Fruit fly (Drosophila melanogaster) whole organism, embryonic: ENCODE data around the gene Sws1.
A peak's percentile ranks its signal among the peaks of the same experiment; 100 is the strongest.

ENCODE experiments used
- ATbp ChIP-seq: fragments of 200-800 bp; sonication (Bioruptor generic); optimal IDR thresholded peaks from 2 replicates; lab custom pipeline; 2017; ENCODE audit warnings: missing biosample characterization, mild to moderate bottlenecking, missing genetic modification characterization, missing genetic modification reagents
- Antp ChIP-seq: fragments of 200-800 bp; sonication (Bioruptor generic); optimal IDR thresholded peaks from 3 replicates; lab custom pipeline; 2016; ENCODE audit warnings: missing biosample characterization, missing genetic modification characterization
- Atf-2 ChIP-seq: fragments of 200-800 bp; sonication (Bioruptor generic); optimal IDR thresholded peaks from 2 replicates; lab custom pipeline; 2016; ENCODE audit warnings: missing biosample characterization, missing genetic modification characterization
- CG10431 ChIP-seq: fragments of 200-800 bp; sonication (Bioruptor generic); optimal IDR thresholded peaks from 3 replicates; lab custom pipeline; 2018; ENCODE audit warnings: missing biosample characterization, mild to moderate bottlenecking, missing genetic modification characterization
- CG10543 ChIP-seq: fragments of 200-800 bp; sonication (Bioruptor generic); optimal IDR thresholded peaks from 3 replicates; lab custom pipeline; 2017; ENCODE audit warnings: missing biosample characterization, mild to moderate bottlenecking, missing genetic modification characterization, moderate library complexity
- CG11398 ChIP-seq: fragments of 200-800 bp; sonication (Bioruptor generic); optimal IDR thresholded peaks from 2 replicates; lab custom pipeline; 2016; ENCODE audit warnings: missing biosample characterization, missing genetic modification characterization
- CG11696 ChIP-seq: fragments of 200-800 bp; sonication (Bioruptor generic); IDR thresholded peaks from 2 replicates; pipeline ENCODE4 v1.3.6; 2022; ENCODE audit warnings: missing biosample characterization, missing genetic modification characterization
- CG12071 ChIP-seq: fragments of 200-800 bp; sonication (Bioruptor generic); optimal IDR thresholded peaks from 3 replicates; lab custom pipeline; 2018; ENCODE audit warnings: missing biosample characterization, mild to moderate bottlenecking, missing genetic modification characterization
- CG12219 ChIP-seq: fragments of 200-800 bp; sonication (Bioruptor generic); optimal IDR thresholded peaks from 3 replicates; lab custom pipeline; 2018; ENCODE audit warnings: missing biosample characterization, mild to moderate bottlenecking, missing genetic modification characterization
- CG12659 ChIP-seq: fragments of 200-800 bp; sonication (Bioruptor generic); optimal IDR thresholded peaks from 3 replicates; lab custom pipeline; 2017; ENCODE audit warnings: mild to moderate bottlenecking, missing biosample characterization, missing genetic modification reagents, missing genetic modification characterization
- CG14860 ChIP-seq: fragments of 200-800 bp; sonication (Bioruptor generic); IDR thresholded peaks from 3 replicates; pipeline ENCODE4 v1.3.6; 2022; ENCODE audit warnings: missing biosample characterization, missing genetic modification characterization; ENCODE audit not compliant: partially characterized antibody
- CG17568 ChIP-seq: fragments of 200-800 bp; sonication (Bioruptor generic); optimal IDR thresholded peaks from 2 replicates; lab custom pipeline; 2018; ENCODE audit warnings: missing biosample characterization, mild to moderate bottlenecking, missing genetic modification characterization, moderate library complexity
- CG34224 ChIP-seq: fragments of 200-800 bp; sonication (Bioruptor generic); IDR thresholded peaks from 3 replicates; pipeline ENCODE4 v1.3.6; 2022; ENCODE audit warnings: missing biosample characterization, missing genetic modification characterization; ENCODE audit not compliant: partially characterized antibody
- CG3838 ChIP-seq: fragments of 200-800 bp; sonication (Bioruptor generic); optimal IDR thresholded peaks from 3 replicates; lab custom pipeline; 2016; ENCODE audit warnings: missing biosample characterization, missing genetic modification characterization
- CG4424 ChIP-seq: fragments of 200-800 bp; sonication (Bioruptor generic); optimal IDR thresholded peaks from 3 replicates; lab custom pipeline; 2016; ENCODE audit warnings: missing biosample characterization, missing genetic modification characterization
- CG4707 ChIP-seq: fragments of 200-800 bp; sonication (Bioruptor generic); optimal IDR thresholded peaks from 2 replicates; lab custom pipeline; 2018; ENCODE audit warnings: missing biosample characterization, mild to moderate bottlenecking, missing genetic modification characterization, moderate library complexity
- CG4820 ChIP-seq: fragments of 200-800 bp; sonication (Bioruptor generic); optimal IDR thresholded peaks from 3 replicates; lab custom pipeline; 2016; ENCODE audit warnings: missing biosample characterization, missing genetic modification characterization
- CG4854 ChIP-seq: fragments of 200-800 bp; sonication (Bioruptor generic); optimal IDR thresholded peaks from 2 replicates; lab custom pipeline; 2016; ENCODE audit warnings: missing biosample characterization, missing genetic modification characterization, inconsistent platforms
- CG6254 ChIP-seq: fragments of 200-800 bp; sonication (Bioruptor generic); optimal IDR thresholded peaks from 3 replicates; lab custom pipeline; 2017; ENCODE audit warnings: mild to moderate bottlenecking, missing biosample characterization, missing genetic modification reagents, missing genetic modification characterization
- CG6689 ChIP-seq: fragments of 200-800 bp; sonication (Bioruptor generic); IDR thresholded peaks from 2 replicates; pipeline ENCODE4 v1.3.6; 2022; ENCODE audit warnings: missing biosample characterization, missing genetic modification characterization
- CG6765 ChIP-seq: fragments of 200-800 bp; sonication (Bioruptor generic); optimal IDR thresholded peaks from 3 replicates; lab custom pipeline; 2017; ENCODE audit warnings: missing biosample characterization, mild to moderate bottlenecking, missing genetic modification characterization
- Dad ChIP-seq: fragments of 200-800 bp; sonication (Bioruptor generic); optimal IDR thresholded peaks from 3 replicates; lab custom pipeline; 2016; ENCODE audit warnings: missing biosample characterization, missing genetic modification characterization
- Ets65A ChIP-seq: fragments of 200-800 bp; sonication (Bioruptor generic); peaks from one replicate; lab custom pipeline; 2016; ENCODE audit warnings: missing biosample characterization, missing genetic modification characterization
- Fer2 ChIP-seq: fragments of 200-800 bp; sonication (Bioruptor generic); optimal IDR thresholded peaks from 2 replicates; lab custom pipeline; 2018; ENCODE audit warnings: missing biosample characterization, mild to moderate bottlenecking, missing genetic modification characterization, moderate library complexity
- Fer3 ChIP-seq: fragments of 200-800 bp; sonication (Bioruptor generic); optimal IDR thresholded peaks from 2 replicates; lab custom pipeline; 2018; ENCODE audit warnings: missing biosample characterization, mild to moderate bottlenecking, missing genetic modification characterization, moderate library complexity
- Nf-YC ChIP-seq: fragments of 200-800 bp; optimal IDR thresholded peaks from 3 replicates; lab custom pipeline; 2019; ENCODE audit warnings: missing biosample characterization, mild to moderate bottlenecking, missing genetic modification characterization, moderate library complexity
- Rfx ChIP-seq: fragments of 200-800 bp; sonication (Bioruptor generic); IDR thresholded peaks from 2 replicates; pipeline ENCODE4 v1.3.6; 2022; ENCODE audit warnings: missing biosample characterization, missing genetic modification characterization
- Six4 ChIP-seq: fragments of 200-800 bp; sonication (Bioruptor generic); optimal IDR thresholded peaks from 2 replicates; lab custom pipeline; 2016; ENCODE audit warnings: missing biosample characterization, missing genetic modification characterization
- Xrp1 ChIP-seq: fragments of 200-800 bp; sonication (Bioruptor generic); IDR thresholded peaks from 2 replicates; pipeline ENCODE4 v1.3.6; 2022; ENCODE audit warnings: missing biosample characterization, missing genetic modification characterization
- btn ChIP-seq: fragments of 200-800 bp; sonication (Bioruptor generic); optimal IDR thresholded peaks from 2 replicates; lab custom pipeline; 2016; ENCODE audit warnings: missing biosample characterization, missing genetic modification characterization
- crc ChIP-seq: fragments of 200-800 bp; sonication (Bioruptor generic); optimal IDR thresholded peaks from 2 replicates; lab custom pipeline; 2016; ENCODE audit warnings: missing biosample characterization, missing genetic modification characterization
- crp ChIP-seq, 2 experiments: fragments of 200-800 bp; sonication (Bioruptor generic); optimal IDR thresholded peaks; 2 replicates in 1 of 2; 3 replicates in 1 of 2; lab custom pipeline; 2017; ENCODE audit warnings: missing biosample characterization in 2 of 2, missing genetic modification characterization in 2 of 2, mild to moderate bottlenecking in 1 of 2, moderate library complexity in 1 of 2
- dmrt99B ChIP-seq: fragments of 200-800 bp; sonication (Bioruptor generic); optimal IDR thresholded peaks from 2 replicates; lab custom pipeline; 2018; ENCODE audit warnings: missing biosample characterization, mild to moderate bottlenecking, missing genetic modification characterization, moderate library complexity
- fd96Cb ChIP-seq: fragments of 200-800 bp; sonication (Bioruptor generic); optimal IDR thresholded peaks from 2 replicates; lab custom pipeline; 2018; ENCODE audit warnings: missing biosample characterization, mild to moderate bottlenecking, missing genetic modification characterization, moderate library complexity
- grau ChIP-seq: fragments of 200-800 bp; optimal IDR thresholded peaks from 3 replicates; lab custom pipeline; 2019; ENCODE audit warnings: missing biosample characterization, mild to moderate bottlenecking, missing genetic modification characterization, moderate library complexity
- hth ChIP-seq: fragments of >200 bp; optimal IDR thresholded peaks from 2 replicates; lab custom pipeline; 2017; ENCODE audit warnings: inconsistent platforms
- jigr1 ChIP-seq: fragments of 200-800 bp; sonication (Bioruptor generic); IDR thresholded peaks from 3 replicates; pipeline ENCODE4 v1.3.6; 2022; ENCODE audit warnings: missing biosample characterization, missing genetic modification characterization
- lmd ChIP-seq: fragments of 200-800 bp; sonication (Bioruptor generic); IDR thresholded peaks from 2 replicates; pipeline ENCODE4 v1.3.6; 2022; ENCODE audit warnings: missing biosample characterization, missing genetic modification characterization
- lola ChIP-seq, 3 experiments: fragments of >200 bp in 2 of 3; fragments of 200-800 bp in 1 of 3; sonication (Bioruptor generic) in 1 of 3; optimal IDR thresholded peaks; 2 replicates each; lab custom pipeline; 2017 to 2019; ENCODE audit warnings: missing biosample characterization in 3 of 3, missing genetic modification characterization in 3 of 3, mild to moderate bottlenecking in 1 of 3, moderate library complexity in 1 of 3
- nerfin-2 ChIP-seq: fragments of 200-800 bp; sonication (Bioruptor generic); IDR thresholded peaks from 2 replicates; pipeline ENCODE4 v1.3.6; 2022; ENCODE audit warnings: missing biosample characterization, missing genetic modification characterization; ENCODE audit not compliant: partially characterized antibody
- oc ChIP-seq: fragments of 200-800 bp; sonication (Bioruptor generic); optimal IDR thresholded peaks from 2 replicates; lab custom pipeline; 2018; ENCODE audit warnings: missing biosample characterization, mild to moderate bottlenecking, missing genetic modification characterization, moderate library complexity
- pan ChIP-seq, 4 experiments: fragments of >200 bp in 3 of 4; fragments of 200-800 bp in 1 of 4; sonication (Bioruptor generic) in 1 of 4; optimal IDR thresholded peaks in 3 of 4; IDR thresholded peaks in 1 of 4; 2 replicates each; pipeline versions ENCODE4 v1.3.6 to Lab custom; 2017 to 2022; ENCODE audit warnings: missing biosample characterization in 2 of 4, missing genetic modification characterization in 2 of 4, mixed read lengths in 1 of 4
- pfk ChIP-seq: fragments of 200-800 bp; sonication (Bioruptor generic); optimal IDR thresholded peaks from 2 replicates; lab custom pipeline; 2018; ENCODE audit warnings: missing biosample characterization, mild to moderate bottlenecking, missing genetic modification characterization, moderate library complexity
- row ChIP-seq: fragments of 200-800 bp; sonication (Bioruptor generic); IDR thresholded peaks from 3 replicates; pipeline ENCODE4 v1.3.6; 2022; ENCODE audit warnings: missing biosample characterization, missing genetic modification characterization
- run ChIP-seq: fragments of 200-800 bp; sonication (Bioruptor generic); optimal IDR thresholded peaks from 3 replicates; lab custom pipeline; 2018; ENCODE audit warnings: missing biosample characterization, mild to moderate bottlenecking, missing genetic modification characterization
- sim ChIP-seq: fragments of 200-800 bp; sonication (Bioruptor generic); IDR thresholded peaks from 2 replicates; pipeline ENCODE4 v1.3.6; 2022; ENCODE audit warnings: missing biosample characterization, missing genetic modification characterization
- sima ChIP-seq: fragments of 200-800 bp; sonication (Bioruptor generic); optimal IDR thresholded peaks from 2 replicates; lab custom pipeline; 2016; ENCODE audit warnings: missing biosample characterization, missing genetic modification characterization
- so ChIP-seq: fragments of 200-800 bp; sonication (Bioruptor generic); IDR thresholded peaks from 3 replicates; pipeline ENCODE4 v1.3.6; 2022; ENCODE audit warnings: missing biosample characterization, missing genetic modification characterization
- toy ChIP-seq: fragments of 200-800 bp; sonication (Bioruptor generic); IDR thresholded peaks from 2 replicates; pipeline ENCODE4 v1.3.6; 2022; ENCODE audit warnings: missing biosample characterization, missing genetic modification characterization
- unpg ChIP-seq: fragments of 200-800 bp; sonication (Bioruptor generic); optimal IDR thresholded peaks from 3 replicates; lab custom pipeline; 2018; ENCODE audit warnings: missing biosample characterization, mild to moderate bottlenecking, missing genetic modification characterization, moderate library complexity
- z ChIP-seq: fragments of 200-800 bp; sonication (Bioruptor generic); IDR thresholded peaks from 3 replicates; pipeline ENCODE4 v1.3.6; 2022; ENCODE audit warnings: missing biosample characterization, missing genetic modification characterization

Gene Sws1

dm6 chr2L:2528097-2528496 is 46.8 kb downstream of the Sws1 start (continued):
- no peak for TF ChIP-seq crp (GFP tag; optimal IDR thresholded peaks at IDR 0.05; lab: Kevin White, UChicago)
- TF ChIP-seq CG11696 (GFP tag; lab: Robert Waterston, UW) = no peak
- no peak for TF ChIP-seq CG4820 (GFP tag; lab: Kevin White, UChicago)
- TF ChIP-seq CG12659 (GFP tag; lab: Kevin White, UChicago) = no peak
- TF ChIP-seq so (GFP tag; lab: Robert Waterston, UW) = no peak
- no peak for TF ChIP-seq CG34224 (GFP tag; lab: Robert Waterston, UW)
- TF ChIP-seq CG11398 (GFP tag; lab: Kevin White, UChicago) = no peak
- no peak for TF ChIP-seq CG3838 (GFP tag; lab: Kevin White, UChicago)
- TF ChIP-seq Rfx = no peak
- no peak for TF ChIP-seq btn (GFP tag; lab: Kevin White, UChicago)
- TF ChIP-seq CG4424 (GFP tag; lab: Kevin White, UChicago) = no peak
- no peak for TF ChIP-seq lmd
- peak; percentile 40; the same call in 1 of the 3 replicates for TF ChIP-seq row (GFP tag; lab: Robert Waterston, UW)
- TF ChIP-seq CG6765 (GFP tag; lab: Kevin White, UChicago) = no peak
- TF ChIP-seq CG10431 (GFP tag; lab: Kevin White, UChicago) = no peak
- TF ChIP-seq Six4 (GFP tag; lab: Kevin White, UChicago) = no peak
- TF ChIP-seq sima (GFP tag; lab: Kevin White, UChicago) = no peak
- no peak for TF ChIP-seq Dad (GFP tag; lab: Kevin White, UChicago)
- TF ChIP-seq CG4707 (GFP tag; lab: Kevin White, UChicago) = no peak
- no peak for TF ChIP-seq toy (GFP tag; lab: Robert Waterston, UW)
- no peak for TF ChIP-seq hth (lab: Kevin White, UChicago)
- TF ChIP-seq ATbp (GFP tag; lab: Kevin White, UChicago) = peak; percentile 19
- TF ChIP-seq jigr1 (GFP tag; lab: Robert Waterston, UW) = no peak
- TF ChIP-seq Fer3 (tag; lab: Kevin White, UChicago) = peak; percentile 32
- no peak for TF ChIP-seq sim (GFP tag; lab: Robert Waterston, UW)
- no peak for TF ChIP-seq CG4854 (GFP tag; lab: Kevin White, UChicago)
- peak; percentile 26 for TF ChIP-seq grau (tag; lab: Kevin White, UChicago)
- no peak for TF ChIP-seq Atf-2
- peak; percentile 9 for TF ChIP-seq CG12071 (GFP tag; lab: Kevin White, UChicago)
- TF ChIP-seq oc (tag; lab: Kevin White, UChicago) = no peak
- TF ChIP-seq pfk (GFP tag; lab: Kevin White, UChicago) = no peak
- TF ChIP-seq run = no peak
- no peak for TF ChIP-seq Nf-YC (tag; lab: Kevin White, UChicago)
- no peak for TF ChIP-seq CG17568 (GFP tag; lab: Kevin White, UChicago)
- TF ChIP-seq Fer2 (tag; lab: Kevin White, UChicago) = no peak
- no peak for TF ChIP-seq pan (optimal IDR thresholded peaks at IDR 0.05; lab: Kevin White, UChicago)
- TF ChIP-seq pan (GFP tag; optimal IDR thresholded peaks at IDR 0.05 in 1 of 2, IDR thresholded peaks at IDR 0.05 in 1 of 2) = no peak
- no peak for TF ChIP-seq CG14860
- no peak for TF ChIP-seq crc (GFP tag; lab: Kevin White, UChicago)
- 0 out of 2 replicates have a peak, but pooled peaks have one; percentile 8 for TF ChIP-seq CG6689 (GFP tag; lab: Robert Waterston, UW)
- no peak for TF ChIP-seq CG6254
- no peak for TF ChIP-seq CG12219 (GFP tag; lab: Kevin White, UChicago)
- no peak for TF ChIP-seq unpg (GFP tag; lab: Kevin White, UChicago)
- peak; percentile 41 for TF ChIP-seq Antp
- no peak for TF ChIP-seq CG10543 (GFP tag; lab: Kevin White, UChicago)
- TF ChIP-seq dmrt99B (tag; lab: Kevin White, UChicago) = peak; percentile 67
- TF ChIP-seq Ets65A = peak; percentile 74
- TF ChIP-seq lola (GFP tag; optimal IDR thresholded peaks at IDR 0.05; lab: Kevin White, UChicago) = no peak
- no peak for TF ChIP-seq Xrp1 (GFP tag; lab: Robert Waterston, UW)
- TF ChIP-seq nerfin-2 = no peak
- no peak for TF ChIP-seq z (GFP tag; lab: Robert Waterston, UW)
- peak; percentile 13 for TF ChIP-seq fd96Cb
